Worm (Caenorhabditis elegans) whole organism, L4/young adult: Measurements from ENCODE around the gene C02F5.10.

Experiments
- W03F9.2 ChIP-seq: fragments of 150-350 bp; optimal IDR thresholded peaks from 2 replicates; lab custom pipeline; 2014; ENCODE audit warnings: missing biosample characterization, missing genetic modification characterization
- dao-5 ChIP-seq: sonication (generic microtip); optimal IDR thresholded peaks from 2 replicates; lab custom pipeline; 2016; ENCODE audit warnings: missing genotype, missing genetic modification characterization, moderate library complexity, missing compliant biosample characterization

- TF ChIP-seq dao-5 (tag; lab: Kevin White, UChicago), result no peak
- TF ChIP-seq W03F9.2, result no peak
Measured at ce11 chrIII:8275871-8276270, 26.6 kb upstream of the C02F5.10 start, which contains the start of gene clec-160.
